Worm (Caenorhabditis elegans): ENCODE results near the gene ZK899.5.

- TF ChIP-seq lsy-2 (tag; optimal IDR thresholded peaks at IDR 0.05) (no peak), mep-1 (tag; optimal IDR thresholded peaks at IDR 0.05) (peak; percentile 42), tbx-8 (GFP tag; optimal IDR thresholded peaks at IDR 0.05) (no peak), elt-3 (tag; optimal IDR thresholded peaks at IDR 0.05) (no peak), sptf-1 (tag; optimal IDR thresholded peaks at IDR 0.05) (peak; percentile 26), unc-62 (GFP tag; optimal IDR thresholded peaks at IDR 0.05) (no peak), ces-1 (GFP tag; optimal IDR thresholded peaks at IDR 0.05) (peak; percentile 93), snpc-4 (tag; optimal IDR thresholded peaks at IDR 0.05) (no peak)
Observed at ce11 chrX:9509922-9510321, 49.2 kb upstream of the ZK899.5 start.
